Fruit fly (Drosophila melanogaster) whole organism: Measurements from ENCODE around the gene CG32643.

Experiments
- CG8478 ChIP-seq: fragments of >200 bp; optimal IDR thresholded peaks from 2 replicates; lab custom pipeline; 2018; ENCODE audit warnings: inconsistent platforms
- Dll ChIP-seq: fragments of >200 bp; optimal IDR thresholded peaks from 2 replicates; lab custom pipeline; 2017
- EcR ChIP-seq, 2 experiments: fragments of >200 bp; optimal IDR thresholded peaks; 2 replicates each; lab custom pipeline; 2017; ENCODE audit warnings: missing biosample characterization in 2 of 2, missing genetic modification characterization in 2 of 2, missing genetic modification reagents in 2 of 2
- pan ChIP-seq: fragments of >200 bp; optimal IDR thresholded peaks from 2 replicates; lab custom pipeline; 2017
- psq ChIP-seq: fragments of >200 bp; optimal IDR thresholded peaks from 2 replicates; lab custom pipeline; 2017
- usp ChIP-seq: fragments of >200 bp; optimal IDR thresholded peaks from 2 replicates; lab custom pipeline; 2017; ENCODE audit warnings: missing biosample characterization, missing genetic modification characterization, mixed read lengths

The CG32643 gene

DNA sequence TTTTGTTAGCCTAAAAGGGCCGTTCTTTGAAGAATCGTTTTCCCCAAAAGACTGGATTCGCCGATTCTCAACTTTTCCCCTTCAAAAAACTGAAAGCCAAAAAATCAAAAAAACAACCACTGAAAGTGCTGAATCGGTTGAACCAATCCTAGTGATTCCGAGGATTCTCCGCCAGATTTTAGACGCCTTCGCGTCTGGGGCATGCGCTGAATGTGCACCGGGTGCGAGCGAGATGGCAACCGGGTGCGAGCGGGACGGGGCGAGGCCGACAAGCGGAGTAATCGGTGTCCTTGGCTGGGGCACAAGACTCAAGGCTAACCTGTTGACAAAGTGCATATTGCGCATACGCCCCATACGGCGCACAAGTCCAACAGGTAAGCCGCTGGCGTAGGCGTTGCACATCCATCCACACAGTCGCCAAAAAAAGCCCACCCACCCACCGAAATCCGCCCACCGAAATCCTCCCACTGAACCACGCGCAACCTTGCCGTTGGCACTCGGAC is 2.7 kb downstream of the CG32643 start:
- no peak for TF ChIP-seq CG8478 (lab: Kevin White, UChicago)
- no peak for TF ChIP-seq pan

DNA sequence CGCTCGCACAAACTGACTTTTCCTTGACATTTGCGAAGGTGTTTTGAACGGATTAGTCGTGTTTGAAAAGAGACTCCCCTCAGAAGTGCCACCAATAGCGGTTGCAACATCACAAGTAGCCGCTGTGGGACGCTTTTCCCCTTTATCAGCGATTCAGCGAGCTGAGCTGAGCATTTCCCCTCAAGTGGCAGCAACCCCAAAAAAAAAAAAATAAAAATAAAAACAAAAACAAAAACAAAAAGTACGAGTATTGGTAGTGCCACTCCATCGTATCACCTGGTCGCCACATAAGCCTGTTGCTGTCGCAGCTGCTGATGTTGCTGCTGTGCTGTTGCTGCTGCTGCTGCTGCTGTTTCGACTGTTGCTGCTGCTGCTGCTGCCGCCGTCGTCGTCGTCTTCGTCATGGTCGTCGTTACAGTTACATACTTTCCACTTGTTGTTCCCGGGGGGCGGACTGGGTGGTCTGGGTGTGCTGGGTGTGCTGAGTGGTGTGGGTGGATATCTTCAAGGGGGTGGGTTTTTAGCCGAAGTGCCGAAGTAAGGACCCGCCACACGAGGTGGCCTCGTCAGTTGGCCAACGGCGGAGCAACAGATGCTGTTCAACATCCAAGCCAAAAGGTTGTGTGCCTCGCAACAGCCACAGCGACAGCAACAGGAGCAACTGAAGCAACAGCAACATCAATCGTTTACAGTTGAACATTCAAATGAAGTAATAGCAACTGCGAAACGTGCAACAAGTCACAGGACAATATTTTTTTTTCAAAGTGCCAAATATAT is 3.9 kb downstream of the CG32643 start, which contains the start of gene rsh:
TSS of gene rsh (plus strand) at position 591 of the 777 bp plus-strand sequence.
- no peak for TF ChIP-seq pan
- no peak for TF ChIP-seq usp (GFP tag; lab: Kevin White, UChicago)
- TF ChIP-seq EcR (GFP tag; optimal IDR thresholded peaks at IDR 0.05; lab: Kevin White, UChicago) = no peak

DNA sequence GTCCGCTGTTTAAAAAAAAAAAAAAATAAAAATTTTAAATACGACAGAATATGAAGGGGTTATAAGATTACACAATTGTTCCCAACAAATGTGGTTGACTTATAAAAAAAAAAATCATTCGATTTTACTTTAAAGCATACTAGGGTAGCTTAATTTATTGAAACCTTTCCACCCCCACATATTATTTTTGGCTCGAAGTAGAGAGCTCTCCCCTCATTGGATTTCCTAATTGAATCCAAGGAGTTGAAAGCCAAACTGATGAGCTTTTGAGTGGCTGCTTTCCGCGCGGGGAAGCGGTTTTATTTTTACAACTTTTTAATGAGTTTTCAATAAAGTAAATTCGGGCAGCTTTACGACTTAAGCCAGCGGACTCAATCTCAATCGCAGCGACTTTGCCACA is 20.5 kb downstream of the CG32643 start, which contains the start of gene CG15719:
TSS of gene CG15719 (minus strand) at position 101 of the 400 bp plus-strand sequence.
- no peak for TF ChIP-seq Dll (lab: Kevin White, UChicago)
- no peak for TF ChIP-seq EcR (GFP tag; optimal IDR thresholded peaks at IDR 0.05; lab: Kevin White, UChicago)
- no peak for TF ChIP-seq psq (lab: Kevin White, UChicago)
- no peak for TF ChIP-seq usp (GFP tag; lab: Kevin White, UChicago)
- no peak for TF ChIP-seq CG8478 (lab: Kevin White, UChicago)
- no peak for TF ChIP-seq pan

DNA sequence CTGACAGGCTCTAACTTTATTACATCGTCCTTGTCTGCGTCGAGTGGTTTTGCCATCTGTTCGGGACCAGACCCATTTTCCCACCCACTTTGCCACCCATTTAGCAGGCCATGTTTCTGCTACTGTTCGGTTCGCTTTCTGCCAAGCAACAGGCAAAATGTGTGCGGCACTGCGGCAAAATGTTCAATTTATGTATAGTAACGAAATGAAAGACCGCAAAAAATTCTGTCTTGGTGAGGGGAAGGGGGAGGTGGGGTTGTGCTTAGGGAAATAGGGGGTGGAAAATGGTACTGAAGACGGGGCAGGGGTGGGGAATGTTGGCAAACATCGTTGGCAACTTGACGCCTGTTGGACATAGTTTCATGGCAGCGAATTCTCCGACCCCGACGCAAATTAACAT is 28.0 kb downstream of the CG32643 start:
- TF ChIP-seq CG8478 (lab: Kevin White, UChicago) (no peak), usp (GFP tag; lab: Kevin White, UChicago) (no peak), EcR (GFP tag; optimal IDR thresholded peaks at IDR 0.05; lab: Kevin White, UChicago) (no peak), pan (no peak), Dll (lab: Kevin White, UChicago) (no peak), psq (lab: Kevin White, UChicago) (no peak)

DNA sequence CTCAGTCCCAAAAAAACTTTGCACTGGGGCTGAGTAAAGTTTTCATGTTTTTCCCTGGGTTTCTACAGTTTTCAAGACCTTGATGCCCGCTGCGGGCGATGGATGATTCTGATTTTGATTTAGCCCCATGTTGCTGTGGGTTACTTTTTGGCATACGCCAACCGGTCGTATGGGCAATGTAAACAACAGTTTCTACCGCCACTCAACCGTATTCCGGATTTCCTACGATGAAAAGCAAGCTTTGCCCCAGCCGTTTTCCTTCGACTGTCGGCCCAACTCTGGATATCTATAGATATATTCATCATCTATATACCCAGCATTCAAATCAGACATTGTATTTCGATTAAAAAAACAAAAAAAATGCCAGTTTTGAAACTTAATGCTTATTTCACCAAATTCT is 37.6 kb downstream of the CG32643 start, which contains the start of gene CG2209:
TSS of gene CG2209 (plus strand) at position 301 of the 400 bp plus-strand sequence.
- TF ChIP-seq pan (no peak), Dll (lab: Kevin White, UChicago) (no peak), usp (GFP tag; lab: Kevin White, UChicago) (no peak), CG8478 (lab: Kevin White, UChicago) (no peak)

DNA sequence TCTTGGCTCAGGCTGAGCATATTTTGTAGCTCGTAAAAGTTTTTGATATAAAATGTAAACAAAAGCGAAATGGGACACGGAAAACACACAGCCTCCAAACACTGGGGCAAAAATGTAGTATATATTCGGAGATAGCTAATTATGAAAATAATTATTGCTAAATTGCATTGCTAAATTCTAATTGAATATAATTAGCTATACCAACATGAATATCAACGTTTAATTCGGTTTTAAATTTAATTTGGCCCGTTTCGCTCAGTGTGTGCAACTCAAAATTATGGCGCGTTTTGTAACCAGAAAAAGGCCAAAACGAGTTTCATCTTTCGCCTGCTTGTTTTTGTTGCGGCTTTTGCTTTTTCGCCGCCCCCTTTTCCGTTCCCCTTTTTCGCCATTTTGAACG is 39.5 kb downstream of the CG32643 start:
- TF ChIP-seq CG8478 (lab: Kevin White, UChicago) (no peak), pan (no peak), psq (lab: Kevin White, UChicago) (no peak), EcR (GFP tag; optimal IDR thresholded peaks at IDR 0.05; lab: Kevin White, UChicago) (no peak)
